Worm (Caenorhabditis elegans) whole organism, L3 larva: ENCODE results near the gene R53.8.

Experiments
- R02D3.7 ChIP-seq: fragments of 150-350 bp; optimal IDR thresholded peaks from 2 replicates; lab custom pipeline; 2014; ENCODE audit warnings: missing biosample characterization, missing genetic modification characterization
- aly-2 ChIP-seq: fragments of 150-350 bp; optimal IDR thresholded peaks from 2 replicates; lab custom pipeline; 2014; ENCODE audit warnings: missing biosample characterization, missing genetic modification characterization
- ama-1 ChIP-seq: fragments of 150-350 bp; optimal IDR thresholded peaks from 2 replicates; lab custom pipeline; 2018
- ceh-16 ChIP-seq: sonication (generic microtip); optimal IDR thresholded peaks from 2 replicates; lab custom pipeline; 2017; ENCODE audit warnings: missing biosample characterization, missing genetic modification characterization
- ceh-28 ChIP-seq: fragments of 150-350 bp; optimal IDR thresholded peaks from 2 replicates; lab custom pipeline; 2014; ENCODE audit warnings: missing biosample characterization, missing genetic modification reagents, missing genetic modification characterization
- ceh-9 ChIP-seq: sonication (generic microtip); optimal IDR thresholded peaks from 2 replicates; lab custom pipeline; 2018; ENCODE audit warnings: missing biosample characterization, missing genetic modification characterization
- daf-12 ChIP-seq: fragments of 150-350 bp; optimal IDR thresholded peaks from 2 replicates; lab custom pipeline; 2014; ENCODE audit warnings: missing biosample characterization, missing genetic modification reagents, missing genetic modification characterization
- egl-27 ChIP-seq: sonication (generic microtip); optimal IDR thresholded peaks from 4 replicates; lab custom pipeline; 2017; ENCODE audit warnings: missing biosample characterization, missing genetic modification reagents, missing genetic modification characterization
- egl-5 ChIP-seq: fragments of 150-350 bp; optimal IDR thresholded peaks from 2 replicates; lab custom pipeline; 2017; ENCODE audit warnings: missing biosample characterization, missing genetic modification reagents, missing genetic modification characterization, inconsistent platforms
- elt-1 ChIP-seq: fragments of 150-350 bp; optimal IDR thresholded peaks from 2 replicates; lab custom pipeline; 2014; ENCODE audit warnings: missing biosample characterization, missing genetic modification characterization
- elt-3 ChIP-seq, 3 experiments: fragments of 150-350 bp in 1 of 3; sonication (generic microtip) in 2 of 3; optimal IDR thresholded peaks; 2 replicates in 2 of 3; 4 replicates in 1 of 3; lab custom pipeline; 2014 to 2017; ENCODE audit warnings: missing biosample characterization in 3 of 3, missing genetic modification characterization in 3 of 3
- fkh-10 ChIP-seq: sonication (generic microtip); optimal IDR thresholded peaks from 2 replicates; lab custom pipeline; 2017; ENCODE audit warnings: missing biosample characterization, missing genetic modification reagents, missing genetic modification characterization
- fkh-2 ChIP-seq: fragments of 150-350 bp; optimal IDR thresholded peaks from 2 replicates; lab custom pipeline; 2014; ENCODE audit warnings: missing biosample characterization, missing genetic modification reagents, missing genetic modification characterization
- hmg-11 ChIP-seq: sonication (generic microtip); optimal IDR thresholded peaks from 2 replicates; lab custom pipeline; 2016; ENCODE audit warnings: missing genetic modification characterization, missing compliant biosample characterization
- jun-1 ChIP-seq: fragments of 150-350 bp; optimal IDR thresholded peaks from 2 replicates; lab custom pipeline; 2014; ENCODE audit warnings: missing biosample characterization, missing genetic modification reagents, missing genetic modification characterization
- lin-15B ChIP-seq: fragments of 150-350 bp; optimal IDR thresholded peaks from 2 replicates; lab custom pipeline; 2014; ENCODE audit warnings: missing biosample characterization, missing genetic modification characterization
- lin-39 ChIP-seq: fragments of 150-350 bp; optimal IDR thresholded peaks from 2 replicates; lab custom pipeline; 2018; ENCODE audit warnings: missing biosample characterization, missing genetic modification reagents, missing genetic modification characterization
- mdl-1 ChIP-seq: fragments of 150-350 bp; optimal IDR thresholded peaks from 2 replicates; lab custom pipeline; 2014; ENCODE audit warnings: missing biosample characterization, missing genetic modification characterization
- nfya-1 ChIP-seq: sonication (generic microtip); optimal IDR thresholded peaks from 2 replicates; lab custom pipeline; 2017; ENCODE audit warnings: missing genetic modification characterization, mild to moderate bottlenecking, missing compliant biosample characterization, antibody characterized with exemption, moderate library complexity; ENCODE audit not compliant: insufficient read depth
- nhr-11 ChIP-seq: fragments of 150-350 bp; optimal IDR thresholded peaks from 2 replicates; lab custom pipeline; 2014; ENCODE audit warnings: missing biosample characterization, missing genetic modification characterization
- nhr-12 ChIP-seq: fragments of 150-350 bp; optimal IDR thresholded peaks from 2 replicates; lab custom pipeline; 2014; ENCODE audit warnings: missing biosample characterization, missing genetic modification characterization
- nhr-23 ChIP-seq: fragments of 150-350 bp; optimal IDR thresholded peaks from 2 replicates; lab custom pipeline; 2014; ENCODE audit warnings: missing biosample characterization, missing genetic modification reagents, missing genetic modification characterization
- nhr-237 ChIP-seq: fragments of 150-350 bp; optimal IDR thresholded peaks from 2 replicates; lab custom pipeline; 2014; ENCODE audit warnings: missing biosample characterization, missing genetic modification characterization
- nhr-25 ChIP-seq: sonication (generic microtip); optimal IDR thresholded peaks from 2 replicates; lab custom pipeline; 2017; ENCODE audit warnings: missing biosample characterization, missing genetic modification characterization
- nhr-28 ChIP-seq: fragments of 150-350 bp; optimal IDR thresholded peaks from 2 replicates; lab custom pipeline; 2014; ENCODE audit warnings: missing biosample characterization, missing genetic modification characterization
- nhr-67 ChIP-seq: fragments of 150-350 bp; optimal IDR thresholded peaks from 2 replicates; lab custom pipeline; 2014; ENCODE audit warnings: missing biosample characterization, missing genetic modification characterization
- nhr-76 ChIP-seq: fragments of 150-350 bp; sonication (generic microtip); optimal IDR thresholded peaks from 5 replicates; lab custom pipeline; 2014; ENCODE audit warnings: missing biosample characterization, missing genetic modification characterization
- nhr-77 ChIP-seq: fragments of 150-350 bp; optimal IDR thresholded peaks from 2 replicates; lab custom pipeline; 2014; ENCODE audit warnings: missing biosample characterization, missing genetic modification characterization
- pha-4 ChIP-seq: fragments of 150-350 bp; optimal IDR thresholded peaks from 2 replicates; lab custom pipeline; 2014; ENCODE audit warnings: missing biosample characterization, missing genetic modification reagents, missing genetic modification characterization
- pqm-1 ChIP-seq: fragments of 150-350 bp; optimal IDR thresholded peaks from 2 replicates; lab custom pipeline; 2017; ENCODE audit warnings: missing biosample characterization, missing genetic modification characterization, inconsistent platforms
- sea-2 ChIP-seq: fragments of 150-350 bp; sonication (generic microtip); optimal IDR thresholded peaks from 4 replicates; lab custom pipeline; 2014; ENCODE audit warnings: missing biosample characterization, missing genetic modification reagents, missing genetic modification characterization
- snpc-4 ChIP-seq: fragments of 150-350 bp; optimal IDR thresholded peaks from 2 replicates; lab custom pipeline; 2014; ENCODE audit warnings: missing biosample characterization, missing genetic modification characterization
- tbx-2 ChIP-seq: sonication (generic microtip); optimal IDR thresholded peaks from 2 replicates; lab custom pipeline; 2016; ENCODE audit warnings: mild to moderate bottlenecking, missing genetic modification characterization, missing compliant biosample characterization
- unc-39 ChIP-seq: sonication (generic microtip); optimal IDR thresholded peaks from 4 replicates; lab custom pipeline; 2017; ENCODE audit warnings: missing biosample characterization, missing genetic modification characterization
- unc-62 ChIP-seq: fragments of 150-350 bp; sonication (generic microtip); optimal IDR thresholded peaks from 4 replicates; lab custom pipeline; 2014; ENCODE audit warnings: missing biosample characterization, missing genetic modification reagents, missing genetic modification characterization
- zag-1 ChIP-seq: fragments of 150-350 bp; optimal IDR thresholded peaks from 2 replicates; lab custom pipeline; 2014; ENCODE audit warnings: missing biosample characterization, missing genetic modification characterization
- ztf-11 ChIP-seq: fragments of 150-350 bp; optimal IDR thresholded peaks from 2 replicates; lab custom pipeline; 2014; ENCODE audit warnings: missing biosample characterization, missing genetic modification characterization

R53.8 gene

DNA sequence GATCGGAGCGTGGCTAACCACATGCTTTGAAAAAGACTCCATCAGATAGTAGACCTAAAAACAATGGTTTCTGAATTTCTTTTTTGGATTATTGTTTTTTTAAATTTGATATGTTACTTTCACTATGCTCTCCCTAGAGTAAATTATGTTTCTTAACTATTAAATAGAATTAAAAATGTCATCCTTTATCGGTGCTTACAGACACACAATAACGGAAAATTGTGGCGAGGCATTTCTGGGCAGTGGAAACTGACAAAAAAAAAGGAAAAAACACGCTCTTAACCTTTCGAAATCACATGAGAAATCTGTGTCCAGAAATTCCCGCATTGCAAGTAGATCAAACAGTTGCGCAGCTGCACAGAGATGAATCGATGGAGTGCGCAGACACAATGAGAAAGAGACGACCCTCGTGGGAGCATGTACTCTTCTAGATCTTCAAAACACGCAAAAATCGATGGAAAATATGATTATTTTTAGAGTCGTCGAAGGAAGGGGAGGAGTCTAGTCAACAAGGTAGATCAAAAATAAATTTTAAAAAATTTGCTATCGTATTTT is 3.6 kb downstream of the R53.8 start, which contains the start of gene ZK892.6:
ZK892.6 (minus strand) TSS at position 51 of the 555 bp plus-strand sequence.
- TF ChIP-seq R02D3.7 (no peak), nhr-77 (tag; lab: Kevin White, UChicago) (no peak), jun-1 (tag; lab: Kevin White, UChicago) (no peak), ama-1 (no peak), mdl-1 (tag; lab: Kevin White, UChicago) (no peak), ztf-11 (tag; lab: Kevin White, UChicago) (no peak), unc-39 (tag; lab: Kevin White, UChicago) (no peak), nhr-25 (tag; lab: Kevin White, UChicago) (no peak), nhr-23 (tag; lab: Kevin White, UChicago) (no peak), egl-27 (no peak), elt-1 (tag; lab: Kevin White, UChicago) (no peak), fkh-10 (GFP tag; lab: Kevin White, UChicago) (no peak), fkh-2 (tag; lab: Kevin White, UChicago) (no peak), pha-4 (tag; lab: Kevin White, UChicago) (no peak), nhr-11 (no peak), ceh-16 (tag; lab: Kevin White, UChicago) (no peak), nhr-12 (tag; lab: Kevin White, UChicago) (no peak), nhr-76 (tag; lab: Kevin White, UChicago) (no peak)

DNA sequence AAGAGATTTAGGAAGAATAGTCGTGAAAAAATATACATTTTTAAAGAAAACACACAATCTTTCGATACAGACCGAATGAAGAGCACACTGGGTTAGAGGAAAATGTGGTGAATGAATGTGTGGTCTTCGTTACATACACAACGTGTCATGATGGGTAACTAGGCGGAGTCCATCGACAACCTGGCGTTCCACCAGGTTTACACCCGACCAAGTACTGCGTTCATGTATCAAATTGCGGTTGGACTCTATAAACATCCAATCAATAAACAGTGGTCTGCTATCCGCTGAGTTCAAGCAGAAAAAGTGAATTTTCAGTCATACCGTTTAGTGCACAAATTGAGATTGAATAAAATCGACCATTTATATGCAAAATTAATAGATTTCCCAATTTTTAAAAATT is 5.3 kb downstream of the R53.8 start, which contains the start of gene sdz-38:
sdz-38 (minus strand) TSS at position 101 of the 400 bp plus-strand sequence.
- TF ChIP-seq nhr-28 (tag; lab: Kevin White, UChicago) = no peak
- TF ChIP-seq lin-15B (tag; lab: Kevin White, UChicago) = no peak
- TF ChIP-seq daf-12 (tag; lab: Kevin White, UChicago) = no peak
- TF ChIP-seq fkh-10 (GFP tag; lab: Kevin White, UChicago) = no peak
- no peak for TF ChIP-seq egl-27
- TF ChIP-seq nhr-237 (tag; lab: Kevin White, UChicago) = no peak
- TF ChIP-seq snpc-4 (tag; lab: Kevin White, UChicago) = no peak
- no peak for TF ChIP-seq nhr-25 (tag; lab: Kevin White, UChicago)
- no peak for TF ChIP-seq nfya-1 (tag; lab: Kevin White, UChicago)
- TF ChIP-seq ama-1 = no peak
- TF ChIP-seq nhr-23 (tag; lab: Kevin White, UChicago) = no peak
- no peak for TF ChIP-seq ceh-28
- TF ChIP-seq ceh-16 (tag; lab: Kevin White, UChicago) = no peak
- no peak for TF ChIP-seq egl-5
- TF ChIP-seq hmg-11 (tag; lab: Kevin White, UChicago) = no peak
- TF ChIP-seq mdl-1 (tag; lab: Kevin White, UChicago) = no peak
- TF ChIP-seq zag-1 (tag; lab: Kevin White, UChicago) = no peak
- TF ChIP-seq aly-2 (tag; lab: Kevin White, UChicago) = no peak
- TF ChIP-seq ceh-9 (tag; lab: Kevin White, UChicago) = no peak

DNA sequence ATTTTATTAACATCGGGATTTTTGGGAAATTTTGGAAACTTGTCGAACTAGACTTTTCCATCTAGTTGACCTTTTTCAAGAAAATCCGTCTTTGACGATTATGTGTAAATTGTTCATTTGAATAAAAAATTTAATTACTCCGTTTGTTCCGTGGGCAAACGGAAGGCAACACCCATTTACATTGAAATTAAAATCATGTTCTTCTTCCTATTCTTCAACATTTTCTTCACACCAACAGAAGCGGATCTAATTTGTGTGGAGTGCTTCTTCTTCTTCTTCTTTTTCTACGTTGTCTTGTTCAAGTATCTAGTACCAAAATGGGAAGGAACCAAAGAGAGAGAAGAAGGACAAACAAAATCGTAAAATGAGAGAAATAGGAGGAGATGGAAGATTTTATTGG is 5.9 kb downstream of the R53.8 start:
- TF ChIP-seq sea-2 (GFP tag; lab: Kevin White, UChicago) (no peak), elt-3 (tag; optimal IDR thresholded peaks at IDR 0.05; lab: Kevin White, UChicago) (no peak), nhr-67 (tag; lab: Kevin White, UChicago) (no peak)

DNA sequence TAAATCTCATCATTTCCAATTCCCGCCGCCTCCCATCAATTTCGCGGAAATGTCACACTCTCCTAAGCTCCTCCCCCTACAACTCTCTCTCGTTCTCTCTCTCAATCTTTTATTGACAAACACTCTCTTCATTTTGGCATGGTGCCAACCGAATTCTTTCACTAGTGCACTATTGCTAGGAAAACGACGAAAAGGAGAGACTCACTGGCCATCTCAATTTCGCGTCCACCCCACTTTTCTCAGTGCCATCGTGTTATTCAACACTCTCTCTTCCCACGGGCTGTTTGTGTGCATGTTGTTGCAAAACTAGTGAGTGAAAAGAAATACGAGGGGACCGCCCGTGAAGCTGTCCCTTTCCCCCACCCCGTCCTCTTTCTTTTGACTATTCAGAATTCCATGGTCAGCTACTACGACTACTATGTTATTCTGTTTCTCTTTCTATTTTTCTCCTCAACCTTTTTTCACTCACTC is 8.4 kb downstream of the R53.8 start:
- TF ChIP-seq mdl-1 (tag; lab: Kevin White, UChicago) = no peak
- peak; percentile 11 for TF ChIP-seq lin-39 (tag; lab: Kevin White, UChicago)
- no peak for TF ChIP-seq elt-3 (tag; optimal IDR thresholded peaks at IDR 0.05; lab: Kevin White, UChicago)
- TF ChIP-seq snpc-4 (tag; lab: Kevin White, UChicago) = peak; percentile 10
- peak; percentile 77 for TF ChIP-seq nhr-11
- TF ChIP-seq pha-4 (tag; lab: Kevin White, UChicago) = peak; percentile 81
- TF ChIP-seq hmg-11 (tag; lab: Kevin White, UChicago) = peak; percentile 24
- peak; percentile 56 for TF ChIP-seq lin-15B (tag; lab: Kevin White, UChicago)
- peak; percentile 74 for TF ChIP-seq unc-62 (GFP tag; lab: Kevin White, UChicago)
- TF ChIP-seq nhr-237 (tag; lab: Kevin White, UChicago) = no peak
- no peak for TF ChIP-seq nhr-12 (tag; lab: Kevin White, UChicago)
- TF ChIP-seq nhr-23 (tag; lab: Kevin White, UChicago) = no peak
- peak; percentile 44 for TF ChIP-seq egl-5
- TF ChIP-seq nfya-1 (tag; lab: Kevin White, UChicago) = peak; percentile 60
- TF ChIP-seq R02D3.7 = no peak
- TF ChIP-seq fkh-10 (GFP tag; lab: Kevin White, UChicago) = peak; percentile 27
- no peak for TF ChIP-seq aly-2 (tag; lab: Kevin White, UChicago)
- TF ChIP-seq pqm-1 (tag; lab: Kevin White, UChicago) = no peak
- TF ChIP-seq zag-1 (tag; lab: Kevin White, UChicago) = peak; percentile 28
- TF ChIP-seq ceh-9 (tag; lab: Kevin White, UChicago) = no peak
- TF ChIP-seq elt-1 (tag; lab: Kevin White, UChicago) = peak; percentile 45
- TF ChIP-seq tbx-2 (tag; lab: Kevin White, UChicago) = peak; percentile 22
